Fruit fly (Drosophila melanogaster): ENCODE data around the gene Eip93F.

- no peak for TF ChIP-seq CG7101 (tag; optimal IDR thresholded peaks at IDR 0.05)
- no peak for TF ChIP-seq CG33017 (tag; optimal IDR thresholded peaks at IDR 0.05)
These were observed 22.2 kb downstream of the Eip93F start for dm6 chr3R:21971141-21971540.

All from whole organism, adult.